Worm (Caenorhabditis elegans) whole organism, late embryonic: Measurements from ENCODE around the gene tbcb-1.
A peak's percentile ranks its signal among the peaks of the same experiment; 100 is the strongest.

Source experiments
- C08G9.2 ChIP-seq: sonication (generic microtip); optimal IDR thresholded peaks from 2 replicates; lab custom pipeline; 2016; ENCODE audit warnings: mild to moderate bottlenecking, missing genetic modification characterization, moderate library complexity, missing compliant biosample characterization
- C38D4.7 ChIP-seq: fragments of 200-800 bp; sonication (Bioruptor generic); optimal IDR thresholded peaks from 2 replicates; lab custom pipeline; 2018; ENCODE audit warnings: mild to moderate bottlenecking, missing genetic modification characterization, moderate library complexity, missing compliant biosample characterization
- F13H6.1 ChIP-seq: sonication (generic microtip); optimal IDR thresholded peaks from 2 replicates; lab custom pipeline; 2016; ENCODE audit warnings: missing genetic modification characterization, missing compliant biosample characterization
- K09A11.1 ChIP-seq: sonication (generic microtip); optimal IDR thresholded peaks from 2 replicates; lab custom pipeline; 2017; ENCODE audit warnings: antibody characterized with exemption, mild to moderate bottlenecking, missing genetic modification characterization, missing compliant biosample characterization; ENCODE audit not compliant: insufficient read depth
- T23F11.4 ChIP-seq: fragments of 200-800 bp; sonication (Bioruptor generic); optimal IDR thresholded peaks from 2 replicates; lab custom pipeline; 2018; ENCODE audit warnings: mild to moderate bottlenecking, missing genetic modification characterization, missing compliant biosample characterization
- Y22D7AL.16 ChIP-seq: sonication (generic microtip); optimal IDR thresholded peaks from 2 replicates; lab custom pipeline; 2016; ENCODE audit warnings: missing genetic modification characterization, missing compliant biosample characterization
- ama-1 ChIP-seq: fragments of 150-350 bp; optimal IDR thresholded peaks from 2 replicates; lab custom pipeline; 2014
- ceh-14 ChIP-seq: sonication (generic microtip); optimal IDR thresholded peaks from 2 replicates; lab custom pipeline; 2016; ENCODE audit warnings: missing genotype, missing genetic modification characterization, missing compliant biosample characterization
- ceh-18 ChIP-seq: sonication (generic microtip); optimal IDR thresholded peaks from 2 replicates; lab custom pipeline; 2016; ENCODE audit warnings: missing genetic modification characterization, missing compliant biosample characterization
- ceh-2 ChIP-seq: sonication (generic microtip); optimal IDR thresholded peaks from 2 replicates; lab custom pipeline; 2016; ENCODE audit warnings: missing genotype, missing genetic modification characterization, missing compliant biosample characterization
- ceh-24 ChIP-seq: sonication (generic microtip); optimal IDR thresholded peaks from 2 replicates; lab custom pipeline; 2016; ENCODE audit warnings: mild to moderate bottlenecking, missing genetic modification characterization, missing compliant biosample characterization
- ceh-30 ChIP-seq: fragments of 150-350 bp; optimal IDR thresholded peaks from 2 replicates; lab custom pipeline; 2014; ENCODE audit warnings: missing biosample characterization, missing genetic modification characterization
- ceh-31 ChIP-seq: sonication (generic microtip); optimal IDR thresholded peaks from 2 replicates; lab custom pipeline; 2016; ENCODE audit warnings: missing genetic modification characterization, missing compliant biosample characterization
- ceh-34 ChIP-seq: sonication (generic microtip); optimal IDR thresholded peaks from 2 replicates; lab custom pipeline; 2016; ENCODE audit warnings: mild to moderate bottlenecking, missing genetic modification characterization, missing compliant biosample characterization
- ceh-45 ChIP-seq: fragments of 200-800 bp; sonication (Bioruptor generic); IDR thresholded peaks from 2 replicates; pipeline ENCODE4 v1.3.6; 2022; ENCODE audit warnings: missing genetic modification reagents, missing genetic modification characterization, missing compliant biosample characterization
- ceh-48 ChIP-seq: sonication (generic microtip); optimal IDR thresholded peaks from 2 replicates; lab custom pipeline; 2016; ENCODE audit warnings: missing genetic modification characterization, inconsistent platforms, missing compliant biosample characterization
- ceh-6 ChIP-seq: fragments of 200-800 bp; sonication (Bioruptor generic); optimal IDR thresholded peaks from 2 replicates; lab custom pipeline; 2018; ENCODE audit warnings: mild to moderate bottlenecking, missing genetic modification characterization, missing compliant biosample characterization
- che-1 ChIP-seq: sonication (generic microtip); optimal IDR thresholded peaks from 2 replicates; lab custom pipeline; 2016; ENCODE audit warnings: mild to moderate bottlenecking, missing genetic modification characterization, missing compliant biosample characterization
- dve-1 ChIP-seq: sonication (generic microtip); optimal IDR thresholded peaks from 2 replicates; lab custom pipeline; 2017; ENCODE audit warnings: antibody characterized with exemption, mild to moderate bottlenecking, missing genetic modification characterization, missing compliant biosample characterization
- eyg-1 ChIP-seq: sonication (generic microtip); optimal IDR thresholded peaks from 2 replicates; lab custom pipeline; 2016; ENCODE audit warnings: missing genotype, missing genetic modification characterization, missing compliant biosample characterization
- fkh-10 ChIP-seq: fragments of 150-350 bp; optimal IDR thresholded peaks from 2 replicates; lab custom pipeline; 2014; ENCODE audit warnings: missing biosample characterization, missing genetic modification reagents, missing genetic modification characterization
- gmeb-2 ChIP-seq: sonication (generic microtip); optimal IDR thresholded peaks from 2 replicates; lab custom pipeline; 2016; ENCODE audit warnings: missing genetic modification characterization, inconsistent platforms, missing compliant biosample characterization
- hlh-13 ChIP-seq: fragments of 200-800 bp; sonication (Bioruptor generic); optimal IDR thresholded peaks from 2 replicates; lab custom pipeline; 2018; ENCODE audit warnings: mild to moderate bottlenecking, missing genetic modification characterization, missing compliant biosample characterization
- hlh-6 ChIP-seq: sonication (generic microtip); optimal IDR thresholded peaks from 2 replicates; lab custom pipeline; 2016; ENCODE audit warnings: missing genotype, missing genetic modification characterization, missing compliant biosample characterization
- hlh-8 ChIP-seq: sonication (generic microtip); optimal IDR thresholded peaks from 2 replicates; lab custom pipeline; 2016; ENCODE audit warnings: missing genotype, missing genetic modification characterization, missing compliant biosample characterization
- lim-6 ChIP-seq: sonication (generic microtip); optimal IDR thresholded peaks from 2 replicates; lab custom pipeline; 2016; ENCODE audit warnings: missing genetic modification characterization, missing compliant biosample characterization
- madf-2 ChIP-seq: sonication (generic microtip); optimal IDR thresholded peaks from 2 replicates; lab custom pipeline; 2017; ENCODE audit warnings: missing genetic modification characterization, missing compliant biosample characterization
- mec-3 ChIP-seq: sonication (generic microtip); optimal IDR thresholded peaks from 2 replicates; lab custom pipeline; 2016; ENCODE audit warnings: borderline replicate concordance, missing genetic modification characterization, missing compliant biosample characterization
- nfya-1 ChIP-seq: sonication (generic microtip); optimal IDR thresholded peaks from 2 replicates; lab custom pipeline; 2017; ENCODE audit warnings: missing genetic modification characterization, mild to moderate bottlenecking, missing compliant biosample characterization, antibody characterized with exemption, moderate library complexity
- npax-4 ChIP-seq: sonication (generic microtip); optimal IDR thresholded peaks from 2 replicates; lab custom pipeline; 2016; ENCODE audit warnings: missing genetic modification characterization, missing compliant biosample characterization
- odd-2 ChIP-seq: sonication (generic microtip); optimal IDR thresholded peaks from 2 replicates; lab custom pipeline; 2017; ENCODE audit warnings: antibody characterized with exemption, mild to moderate bottlenecking, missing genetic modification characterization, missing compliant biosample characterization
- pag-3 ChIP-seq: sonication (generic microtip); optimal IDR thresholded peaks from 2 replicates; lab custom pipeline; 2016; ENCODE audit warnings: missing compliant biosample characterization, missing genetic modification characterization, borderline replicate concordance
- pat-9 ChIP-seq: fragments of 200-800 bp; sonication (Bioruptor generic); optimal IDR thresholded peaks from 2 replicates; lab custom pipeline; 2018; ENCODE audit warnings: mild to moderate bottlenecking, missing genetic modification characterization, moderate library complexity, missing compliant biosample characterization
- pha-2 ChIP-seq: sonication (generic microtip); optimal IDR thresholded peaks from 2 replicates; lab custom pipeline; 2017; ENCODE audit warnings: mild to moderate bottlenecking, missing genetic modification characterization, missing compliant biosample characterization
- pqm-1 ChIP-seq: sonication (generic microtip); optimal IDR thresholded peaks from 2 replicates; lab custom pipeline; 2016; ENCODE audit warnings: missing genetic modification characterization, missing compliant biosample characterization
- rnt-1 ChIP-seq: sonication (generic microtip); optimal IDR thresholded peaks from 2 replicates; lab custom pipeline; 2016; ENCODE audit warnings: missing genetic modification characterization, missing compliant biosample characterization
- sdc-2 ChIP-seq: sonication (generic microtip); optimal IDR thresholded peaks from 2 replicates; lab custom pipeline; 2016; ENCODE audit warnings: missing genotype, missing genetic modification characterization, missing compliant biosample characterization
- tbx-2 ChIP-seq: sonication (generic microtip); optimal IDR thresholded peaks from 2 replicates; lab custom pipeline; 2016; ENCODE audit warnings: missing genetic modification characterization, missing compliant biosample characterization
- tbx-7 ChIP-seq: sonication (generic microtip); optimal IDR thresholded peaks from 2 replicates; lab custom pipeline; 2016; ENCODE audit warnings: missing genotype, missing genetic modification characterization, missing compliant biosample characterization
- ttx-3 ChIP-seq: sonication (generic microtip); optimal IDR thresholded peaks from 2 replicates; lab custom pipeline; 2016; ENCODE audit warnings: missing genetic modification reagents, missing genetic modification characterization, missing compliant biosample characterization
- unc-42 ChIP-seq: sonication (generic microtip); optimal IDR thresholded peaks from 2 replicates; lab custom pipeline; 2016; ENCODE audit warnings: missing genotype, missing genetic modification characterization, missing compliant biosample characterization
- unc-55 ChIP-seq: sonication (generic microtip); optimal IDR thresholded peaks from 2 replicates; lab custom pipeline; 2017; ENCODE audit warnings: missing biosample characterization, missing genetic modification reagents, missing genetic modification characterization
- unc-86 ChIP-seq: sonication (generic microtip); optimal IDR thresholded peaks from 2 replicates; lab custom pipeline; 2016; ENCODE audit warnings: missing genetic modification characterization, missing compliant biosample characterization
- zip-5 ChIP-seq: sonication (generic microtip); optimal IDR thresholded peaks from 2 replicates; lab custom pipeline; 2016; ENCODE audit warnings: missing genetic modification characterization, missing compliant biosample characterization

The tbcb-1 gene

DNA sequence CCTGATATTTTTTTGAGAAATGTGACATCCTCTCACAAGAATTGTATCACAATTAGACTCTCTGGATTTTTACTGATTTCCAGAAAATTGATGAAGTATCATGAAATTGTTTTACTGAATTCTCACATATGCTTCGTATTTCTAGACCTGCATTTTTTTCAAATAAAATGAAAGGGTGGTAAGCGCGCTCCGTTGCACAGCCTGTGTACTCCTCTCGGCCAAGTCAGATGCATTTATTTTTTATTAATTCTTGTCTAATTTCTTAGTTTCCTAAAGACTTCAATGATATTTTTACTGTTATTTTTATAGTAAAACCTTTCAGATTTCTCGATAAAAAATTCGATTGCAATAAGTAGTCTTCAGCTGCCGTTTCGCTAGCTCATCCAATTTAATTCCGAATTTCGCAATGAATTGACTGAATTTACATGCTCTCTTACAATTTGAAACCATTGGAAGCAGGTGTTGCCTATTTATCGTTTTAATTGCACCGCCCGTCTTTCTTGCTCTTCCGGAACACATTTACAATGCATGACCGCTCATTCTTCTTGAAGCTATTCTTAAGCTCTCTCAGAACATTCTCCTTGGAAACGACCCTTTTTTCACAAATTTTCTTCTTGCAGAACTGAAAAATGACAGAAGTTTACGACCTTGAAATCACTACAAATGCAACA lies at the start of gene tbcb-1:
TSS of gene tbcb-1 (plus strand) at position 621 of the 671 bp plus-strand sequence.
- TF ChIP-seq ceh-48 (tag; lab: Kevin White, UChicago) (no peak), rnt-1 (tag; lab: Kevin White, UChicago) (no peak), ceh-30 (tag; lab: Kevin White, UChicago) (no peak), hlh-6 (tag; lab: Kevin White, UChicago) (no peak), ceh-45 (GFP tag; lab: Robert Waterston, UW) (no peak), pha-2 (tag; lab: Kevin White, UChicago) (no peak), madf-2 (tag; lab: Kevin White, UChicago) (no peak), fkh-10 (GFP tag; lab: Kevin White, UChicago) (no peak), npax-4 (tag; lab: Kevin White, UChicago) (no peak), unc-55 (no peak), ceh-14 (no peak)

- no peak for TF ChIP-seq C38D4.7 (GFP tag; lab: Kevin White, UChicago)
- TF ChIP-seq ceh-31 (tag; lab: Kevin White, UChicago), result peak; percentile 16
Observed at ce11 chrV:13551601-13552000, 40.3 kb upstream of the tbcb-1 start, which contains the start of the genes C56A3.4 and C56A3.5. Gene C56A3.4, minus strand, starts transcription at chrV:13551754. Gene C56A3.5, plus strand, starts transcription at chrV:13551967.

DNA sequence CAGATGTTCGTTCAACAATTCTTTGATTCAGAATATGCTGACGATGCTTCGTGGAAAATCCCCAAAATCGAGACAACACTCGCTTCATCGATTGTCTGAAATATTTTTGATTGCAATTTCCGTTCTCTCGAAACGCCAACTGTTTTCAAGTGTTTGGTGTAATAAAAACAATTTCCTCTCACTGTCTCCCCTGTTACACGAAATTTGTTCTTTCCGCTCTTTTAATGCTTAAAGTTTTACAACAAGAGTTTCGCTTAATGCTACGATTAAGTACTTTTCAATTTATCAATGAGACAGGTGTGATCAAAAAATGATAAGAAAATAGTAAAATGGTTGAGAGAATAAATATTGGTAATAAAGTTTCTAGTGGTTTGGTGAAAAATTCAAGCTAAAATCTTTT lies 35.6 kb upstream of the tbcb-1 start, which contains the start of gene C56A3.6:
TSS of gene C56A3.6 (minus strand) at position 101 of the 400 bp plus-strand sequence.
- TF ChIP-seq zip-5 (tag; lab: Kevin White, UChicago) (no peak), ama-1 (no peak), lim-6 (tag; lab: Kevin White, UChicago) (no peak), pha-2 (tag; lab: Kevin White, UChicago) (no peak), Y22D7AL.16 (tag; lab: Kevin White, UChicago) (no peak), pag-3 (tag; lab: Kevin White, UChicago) (no peak), T23F11.4 (GFP tag; lab: Kevin White, UChicago) (no peak), odd-2 (no peak)

ce11 chrV:13556746-13557145 lies 35.2 kb upstream of the tbcb-1 start, which contains the start of gene cav-2:
Gene cav-2, plus strand, starts transcription at chrV:13557104.
- peak; percentile 72 for TF ChIP-seq unc-42 (tag; lab: Kevin White, UChicago)
- TF ChIP-seq ama-1, result no peak
- TF ChIP-seq sdc-2 (tag; lab: Kevin White, UChicago), result no peak
- TF ChIP-seq ceh-34 (tag; lab: Kevin White, UChicago), result peak; percentile 46
- peak; percentile 55 for TF ChIP-seq hlh-8 (tag; lab: Kevin White, UChicago)
- peak; percentile 80 for TF ChIP-seq mec-3 (tag; lab: Kevin White, UChicago)
- peak; percentile 66 for TF ChIP-seq tbx-2 (tag; lab: Kevin White, UChicago)
- TF ChIP-seq eyg-1, result peak; percentile 10
- TF ChIP-seq tbx-7, result peak; percentile 86
- TF ChIP-seq K09A11.1 (tag; lab: Kevin White, UChicago), result no peak
- TF ChIP-seq ceh-31 (tag; lab: Kevin White, UChicago), result peak; percentile 89
- no peak for TF ChIP-seq fkh-10 (GFP tag; lab: Kevin White, UChicago)
- peak; percentile 63 for TF ChIP-seq ceh-14
- no peak for TF ChIP-seq pag-3 (tag; lab: Kevin White, UChicago)
- no peak for TF ChIP-seq ceh-6
- peak; percentile 68 for TF ChIP-seq zip-5 (tag; lab: Kevin White, UChicago)
- TF ChIP-seq nfya-1 (tag; lab: Kevin White, UChicago), result peak; percentile 26
- TF ChIP-seq madf-2 (tag; lab: Kevin White, UChicago), result no peak
- no peak for TF ChIP-seq hlh-13 (GFP tag; lab: Kevin White, UChicago)
- TF ChIP-seq ceh-30 (tag; lab: Kevin White, UChicago), result no peak
- TF ChIP-seq pqm-1 (tag; lab: Kevin White, UChicago), result peak; percentile 86
- no peak for TF ChIP-seq pat-9
- TF ChIP-seq ceh-2, result peak; percentile 91
- TF ChIP-seq unc-86 (tag; lab: Kevin White, UChicago), result peak; percentile 12
- peak; percentile 97 for TF ChIP-seq C08G9.2 (tag; lab: Kevin White, UChicago)
- peak; percentile 48 for TF ChIP-seq ceh-18 (tag; lab: Kevin White, UChicago)
- peak; percentile 57 for TF ChIP-seq F13H6.1 (tag; lab: Kevin White, UChicago)
- TF ChIP-seq rnt-1 (tag; lab: Kevin White, UChicago), result peak; percentile 65
- TF ChIP-seq npax-4 (tag; lab: Kevin White, UChicago), result no peak
- no peak for TF ChIP-seq gmeb-2
- TF ChIP-seq dve-1 (tag; lab: Kevin White, UChicago), result peak; percentile 1
- no peak for TF ChIP-seq che-1 (tag; lab: Kevin White, UChicago)
- no peak for TF ChIP-seq ttx-3 (tag; lab: Kevin White, UChicago)
- no peak for TF ChIP-seq ceh-24 (tag; lab: Kevin White, UChicago)
- TF ChIP-seq C38D4.7 (GFP tag; lab: Kevin White, UChicago), result no peak
